Fruit fly (Drosophila melanogaster): Measurements from ENCODE around the gene CG1677.
A peak's percentile ranks its signal among the peaks of the same experiment; 100 is the strongest.

The CG1677 gene

DNA sequence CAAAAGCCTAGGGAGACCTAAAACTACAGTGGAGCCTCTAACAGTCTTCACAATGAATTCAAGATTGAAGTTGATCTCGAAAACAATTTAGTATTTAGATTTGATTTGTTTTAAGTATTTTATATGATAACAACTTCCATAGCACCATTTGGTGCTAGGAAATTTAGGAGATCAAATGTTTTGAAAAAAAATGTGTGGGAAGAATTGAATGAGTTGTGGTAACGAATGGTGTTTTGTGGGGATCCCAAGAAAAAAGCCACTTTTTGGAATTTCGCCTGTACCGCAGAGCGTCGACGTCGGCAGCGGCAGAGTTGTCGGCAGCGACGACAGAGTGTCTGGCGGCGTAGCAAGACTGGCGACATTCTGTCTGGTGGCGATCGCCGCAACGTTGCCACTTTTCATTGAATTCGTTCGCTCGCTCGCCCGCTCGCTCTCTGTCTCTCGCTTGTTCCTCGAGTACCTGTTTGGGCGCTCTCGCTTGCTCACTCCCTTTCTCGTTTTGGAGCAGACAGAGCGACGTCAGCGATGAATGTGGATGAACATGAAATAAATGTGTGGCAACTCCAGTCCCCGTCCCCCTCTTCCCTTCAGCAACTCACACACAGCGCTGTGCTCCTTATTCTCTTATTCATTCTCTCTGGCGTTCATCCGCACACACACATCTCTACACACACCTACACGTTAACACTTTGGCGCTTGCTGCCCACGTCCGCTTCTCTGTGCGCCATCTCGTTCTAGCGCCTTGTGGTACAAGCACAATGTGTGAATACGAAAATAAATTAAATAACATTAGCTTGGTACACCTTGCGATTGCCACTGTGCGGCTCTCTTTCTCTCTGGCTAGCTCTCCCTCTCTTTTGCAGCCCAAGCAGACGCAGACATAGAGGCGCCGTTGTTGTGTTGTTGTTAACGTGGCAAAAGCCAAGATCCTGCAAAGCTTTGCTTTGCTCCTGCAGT is 105.9 kb downstream of the CG1677 start (continued):
- TF ChIP-seq en (GFP tag; optimal IDR thresholded peaks at IDR 0.05) = no peak
- TF ChIP-seq cato (GFP tag; optimal IDR thresholded peaks at IDR 0.05; ENCODE audit: borderline replicate concordance) = no peak
- no peak for TF ChIP-seq Gug (GFP tag; IDR thresholded peaks at IDR 0.05)
- TF ChIP-seq dysf (GFP tag; IDR thresholded peaks at IDR 0.05) = peak; percentile 72
- TF ChIP-seq CG8388 (GFP tag; optimal IDR thresholded peaks at IDR 0.05) = peak; percentile 26
- TF ChIP-seq CG11696 (GFP tag; IDR thresholded peaks at IDR 0.05) = no peak
- no peak for TF ChIP-seq CG6854 (GFP tag; optimal IDR thresholded peaks at IDR 0.05)
- TF ChIP-seq CG17612 (GFP tag; IDR thresholded peaks at IDR 0.05) = 0 out of 2 replicates have a peak, but pooled peaks have one; percentile 32
- TF ChIP-seq ato (GFP tag; IDR thresholded peaks at IDR 0.05; ENCODE audit: partially characterized antibody) = peak; percentile 9; the same call in 1 of the 2 replicates
- TF ChIP-seq Ssrp (tag; optimal IDR thresholded peaks at IDR 0.05) = peak; percentile 24
- peak; percentile 12 for TF ChIP-seq CG10274 (GFP tag; optimal IDR thresholded peaks at IDR 0.05)
- TF ChIP-seq Hand (GFP tag; optimal IDR thresholded peaks at IDR 0.05) = no peak
- TF ChIP-seq Ptx1 (GFP tag; IDR thresholded peaks at IDR 0.05) = peak; percentile 67
- TF ChIP-seq CG15696 (tag; optimal IDR thresholded peaks at IDR 0.05) = peak; percentile 12
- peak; percentile 47 for TF ChIP-seq Fer3 (tag; optimal IDR thresholded peaks at IDR 0.05)
- peak; percentile 62 for TF ChIP-seq phol (tag; optimal IDR thresholded peaks at IDR 0.05)
- TF ChIP-seq Meics (GFP tag; optimal IDR thresholded peaks at IDR 0.05) = peak; percentile 59
- no peak for TF ChIP-seq CG34422 (GFP tag; IDR thresholded peaks at IDR 0.05)
- peak; percentile 48 for TF ChIP-seq Hmr (GFP tag; optimal IDR thresholded peaks at IDR 0.05)
- peak; percentile 28; the same call in 1 of the 2 replicates for TF ChIP-seq CG13287 (GFP tag; IDR thresholded peaks at IDR 0.05; ENCODE audit: partially characterized antibody)
- no peak for TF ChIP-seq CG16813 (GFP tag; IDR thresholded peaks at IDR 0.05; ENCODE audit: partially characterized antibody)
- no peak for TF ChIP-seq MTF-1 (GFP tag; optimal IDR thresholded peaks at IDR 0.05; ENCODE audit: borderline replicate concordance)
- no peak for TF ChIP-seq sim (GFP tag; IDR thresholded peaks at IDR 0.05)
- peak; percentile 88 for TF ChIP-seq sens (GFP tag)
- TF ChIP-seq CG14965 (GFP tag; optimal IDR thresholded peaks at IDR 0.05; ENCODE audit: borderline replicate concordance) = no peak
- TF ChIP-seq CG7271 (tag; optimal IDR thresholded peaks at IDR 0.05) = no peak
- TF ChIP-seq Pdp1 (GFP tag; optimal IDR thresholded peaks at IDR 0.05) = peak; percentile 7 to 79
- no peak for TF ChIP-seq CG7372 (GFP tag; IDR thresholded peaks at IDR 0.05)
- TF ChIP-seq CG17361 (GFP tag; IDR thresholded peaks at IDR 0.05) = peak; percentile 47; the same call in 2 of the 3 replicates
- TF ChIP-seq vvl (GFP tag; IDR thresholded peaks at IDR 0.05) = peak; percentile 31
- TF ChIP-seq vnd (GFP tag; IDR thresholded peaks at IDR 0.05; ENCODE audit: partially characterized antibody) = no peak
- TF ChIP-seq CG12659 (GFP tag; optimal IDR thresholded peaks at IDR 0.05) = peak; percentile 37
- TF ChIP-seq pita (GFP tag; optimal IDR thresholded peaks at IDR 0.05) = no peak
- 0 out of 2 replicates have a peak, but pooled peaks have one; percentile 19 for TF ChIP-seq wor (GFP tag; IDR thresholded peaks at IDR 0.05)
- TF ChIP-seq Dll (GFP tag; IDR thresholded peaks at IDR 0.05; ENCODE audit: partially characterized antibody) = no peak
- peak; percentile 38 for TF ChIP-seq CG7786 (GFP tag; optimal IDR thresholded peaks at IDR 0.05)
- TF ChIP-seq dan (GFP tag; IDR thresholded peaks at IDR 0.05) = no peak
- TF ChIP-seq Lpt (GFP tag; optimal IDR thresholded peaks at IDR 0.05) = no peak
- TF ChIP-seq Rx (GFP tag; IDR thresholded peaks at IDR 0.05) = no peak
- 0 out of 3 replicates have a peak, but pooled peaks have one; percentile 32 for TF ChIP-seq CG11456 (GFP tag; IDR thresholded peaks at IDR 0.05)
- TF ChIP-seq CG10565 (GFP tag; optimal IDR thresholded peaks at IDR 0.05) = no peak
- peak; percentile 92 for TF ChIP-seq cg (GFP tag; optimal IDR thresholded peaks at IDR 0.05)
- no peak for TF ChIP-seq cad (GFP tag; optimal IDR thresholded peaks at IDR 0.05)
- peak; percentile 43 for TF ChIP-seq NfI (GFP tag; optimal IDR thresholded peaks at IDR 0.05)
- TF ChIP-seq CG8478 (optimal IDR thresholded peaks at IDR 0.05) = no peak
- TF ChIP-seq D (optimal IDR thresholded peaks at IDR 0.05) = no peak
- no peak for TF ChIP-seq D (GFP tag; optimal IDR thresholded peaks at IDR 0.05)
- TF ChIP-seq slp2 (GFP tag; optimal IDR thresholded peaks at IDR 0.05) = peak; percentile 21

Data from whole organism, embryonic.